Fruit fly (Drosophila melanogaster) whole organism, embryonic: ENCODE measurements around the gene mRpS2.

Source experiments
- Ada2b ChIP-seq: fragments of 200-800 bp; sonication (Bioruptor generic); IDR thresholded peaks from 2 replicates; pipeline ENCODE4 v1.3.6; 2022; ENCODE audit warnings: missing biosample characterization, missing genetic modification characterization
- Atf-2 ChIP-seq: fragments of 200-800 bp; sonication (Bioruptor generic); optimal IDR thresholded peaks from 2 replicates; lab custom pipeline; 2016; ENCODE audit warnings: missing biosample characterization, missing genetic modification characterization
- CG10274 ChIP-seq: fragments of 200-800 bp; sonication (Bioruptor generic); optimal IDR thresholded peaks from 3 replicates; lab custom pipeline; 2017; ENCODE audit warnings: missing biosample characterization, mild to moderate bottlenecking, missing genetic modification characterization
- CG11456 ChIP-seq: fragments of 200-800 bp; sonication (Bioruptor generic); IDR thresholded peaks from 3 replicates; pipeline ENCODE4 v1.3.6; 2022; ENCODE audit warnings: missing biosample characterization, missing genetic modification characterization
- CG1233 ChIP-seq: fragments of 200-800 bp; sonication (Bioruptor generic); optimal IDR thresholded peaks from 4 replicates; lab custom pipeline; 2018; ENCODE audit warnings: missing biosample characterization, mild to moderate bottlenecking, missing genetic modification characterization
- CG12942 ChIP-seq: fragments of 200-800 bp; sonication (Bioruptor generic); optimal IDR thresholded peaks from 3 replicates; lab custom pipeline; 2016; ENCODE audit warnings: missing biosample characterization, missing genetic modification characterization
- CG1602 ChIP-seq: fragments of 200-800 bp; sonication (Bioruptor generic); optimal IDR thresholded peaks from 3 replicates; lab custom pipeline; 2016; ENCODE audit warnings: missing biosample characterization, missing genetic modification characterization
- CG17361 ChIP-seq: fragments of 200-800 bp; sonication (Bioruptor generic); IDR thresholded peaks from 3 replicates; pipeline ENCODE4 v1.3.6; 2022; ENCODE audit warnings: missing biosample characterization, missing genetic modification characterization
- CG1832 ChIP-seq: fragments of 200-800 bp; sonication (Bioruptor generic); optimal IDR thresholded peaks from 2 replicates; lab custom pipeline; 2017; ENCODE audit warnings: missing biosample characterization, mild to moderate bottlenecking, missing genetic modification characterization, inconsistent platforms
- CG18599 ChIP-seq: fragments of 200-800 bp; sonication (Bioruptor generic); optimal IDR thresholded peaks from 3 replicates; lab custom pipeline; 2017; ENCODE audit warnings: missing biosample characterization, missing genetic modification characterization, mild to moderate bottlenecking, moderate library complexity, missing genetic modification reagents
- CG2712 ChIP-seq: fragments of 200-800 bp; optimal IDR thresholded peaks from 3 replicates; lab custom pipeline; 2019; ENCODE audit warnings: missing biosample characterization, mild to moderate bottlenecking, missing genetic modification characterization, moderate library complexity
- CG32532 ChIP-seq: fragments of 200-800 bp; sonication (Bioruptor generic); IDR thresholded peaks from 2 replicates; pipeline ENCODE4 v1.3.6; 2022; ENCODE audit warnings: missing biosample characterization, missing genetic modification characterization
- CG3847 ChIP-seq: fragments of 200-800 bp; sonication (Bioruptor generic); IDR thresholded peaks from 2 replicates; pipeline ENCODE4 v1.3.6; 2022; ENCODE audit warnings: missing biosample characterization, missing genetic modification characterization
- CG4820 ChIP-seq: fragments of 200-800 bp; sonication (Bioruptor generic); optimal IDR thresholded peaks from 3 replicates; lab custom pipeline; 2016; ENCODE audit warnings: missing biosample characterization, missing genetic modification characterization
- CG5180 ChIP-seq: fragments of 200-800 bp; sonication (Bioruptor generic); optimal IDR thresholded peaks from 3 replicates; lab custom pipeline; 2017; ENCODE audit warnings: missing biosample characterization, missing genetic modification characterization, mild to moderate bottlenecking, moderate library complexity, missing genetic modification reagents
- CG6272 ChIP-seq: fragments of 200-800 bp; sonication (Bioruptor generic); IDR thresholded peaks from 2 replicates; pipeline ENCODE4 v1.3.6; 2022; ENCODE audit warnings: missing biosample characterization, missing genetic modification characterization
- CG7839 ChIP-seq: fragments of 200-800 bp; sonication (Bioruptor generic); optimal IDR thresholded peaks from 3 replicates; lab custom pipeline; 2018; ENCODE audit warnings: missing biosample characterization, mild to moderate bottlenecking, missing genetic modification characterization, moderate library complexity
- CG8388 ChIP-seq: fragments of 200-800 bp; sonication (Bioruptor generic); optimal IDR thresholded peaks from 2 replicates; lab custom pipeline; 2019; ENCODE audit warnings: missing biosample characterization, mild to moderate bottlenecking, missing genetic modification characterization, moderate library complexity
- CG8924 ChIP-seq: fragments of 200-800 bp; optimal IDR thresholded peaks from 3 replicates; lab custom pipeline; 2019; ENCODE audit warnings: missing biosample characterization, mild to moderate bottlenecking, missing genetic modification characterization, moderate library complexity
- Chrac-16 ChIP-seq: fragments of 200-800 bp; sonication (Bioruptor generic); optimal IDR thresholded peaks from 3 replicates; lab custom pipeline; 2016; ENCODE audit warnings: missing biosample characterization, missing genetic modification characterization
- CrebB ChIP-seq: fragments of 200-800 bp; sonication (Bioruptor generic); optimal IDR thresholded peaks from 3 replicates; lab custom pipeline; 2018; ENCODE audit warnings: missing biosample characterization, mild to moderate bottlenecking, missing genetic modification characterization
- Dbx ChIP-seq: fragments of 200-800 bp; sonication (Bioruptor generic); IDR thresholded peaks from 3 replicates; pipeline ENCODE4 v1.3.6; 2022; ENCODE audit warnings: missing biosample characterization, missing genetic modification characterization
- Doc2 ChIP-seq: fragments of 200-800 bp; sonication (Bioruptor generic); IDR thresholded peaks from 2 replicates; pipeline ENCODE4 v1.3.6; 2022; ENCODE audit warnings: missing biosample characterization, missing genetic modification characterization
- Fer3 ChIP-seq: fragments of 200-800 bp; sonication (Bioruptor generic); optimal IDR thresholded peaks from 2 replicates; lab custom pipeline; 2018; ENCODE audit warnings: missing biosample characterization, mild to moderate bottlenecking, missing genetic modification characterization, moderate library complexity
- HmgD ChIP-seq: fragments of 200-800 bp; sonication (Bioruptor generic); optimal IDR thresholded peaks from 3 replicates; lab custom pipeline; 2016; ENCODE audit warnings: missing biosample characterization, missing genetic modification characterization
- Lim3 ChIP-seq: fragments of 200-800 bp; sonication (Bioruptor generic); IDR thresholded peaks from 2 replicates; pipeline ENCODE4 v1.3.6; 2022; ENCODE audit warnings: missing biosample characterization, missing genetic modification characterization
- MBD-R2 ChIP-seq: fragments of 200-800 bp; sonication (Bioruptor generic); IDR thresholded peaks from 2 replicates; pipeline ENCODE4 v1.3.6; 2022; ENCODE audit warnings: missing biosample characterization, missing genetic modification characterization
- Mrtf ChIP-seq: fragments of 200-800 bp; sonication (Bioruptor generic); IDR thresholded peaks from 3 replicates; pipeline ENCODE4 v1.3.6; 2022; ENCODE audit warnings: missing biosample characterization, missing genetic modification characterization
- Oaz ChIP-seq: fragments of 200-800 bp; sonication (Bioruptor generic); IDR thresholded peaks from 2 replicates; pipeline ENCODE4 v1.3.6; 2022; ENCODE audit warnings: missing biosample characterization, missing genetic modification characterization
- Oli ChIP-seq: fragments of 200-800 bp; sonication (Bioruptor generic); optimal IDR thresholded peaks from 2 replicates; lab custom pipeline; 2018; ENCODE audit warnings: missing biosample characterization, mild to moderate bottlenecking, missing genetic modification characterization, moderate library complexity
- Pdp1 ChIP-seq, 2 experiments: fragments of 200-800 bp; sonication (Bioruptor generic); optimal IDR thresholded peaks; 3 replicates each; lab custom pipeline; 2016; ENCODE audit warnings: missing biosample characterization in 2 of 2, missing genetic modification characterization in 2 of 2, mild to moderate bottlenecking in 1 of 2, moderate library complexity in 1 of 2
- Ptx1 ChIP-seq: fragments of 200-800 bp; sonication (Bioruptor generic); IDR thresholded peaks from 2 replicates; pipeline ENCODE4 v1.3.6; 2022; ENCODE audit warnings: missing biosample characterization, missing genetic modification characterization
- Side ChIP-seq: fragments of 200-800 bp; sonication (Bioruptor generic); optimal IDR thresholded peaks from 2 replicates; lab custom pipeline; 2016; ENCODE audit warnings: missing biosample characterization, missing genetic modification characterization
- Xbp1 ChIP-seq: fragments of 200-800 bp; sonication (Bioruptor generic); optimal IDR thresholded peaks from 3 replicates; lab custom pipeline; 2016; ENCODE audit warnings: missing biosample characterization, mild to moderate bottlenecking, missing genetic modification characterization
- ap ChIP-seq: fragments of 200-800 bp; sonication (Bioruptor generic); IDR thresholded peaks from 2 replicates; pipeline ENCODE4 v1.3.6; 2022; ENCODE audit warnings: missing biosample characterization, missing genetic modification characterization
- crc ChIP-seq: fragments of 200-800 bp; sonication (Bioruptor generic); optimal IDR thresholded peaks from 2 replicates; lab custom pipeline; 2016; ENCODE audit warnings: missing biosample characterization, missing genetic modification characterization
- ems ChIP-seq: fragments of 200-800 bp; sonication (Bioruptor generic); optimal IDR thresholded peaks from 3 replicates; lab custom pipeline; 2016; ENCODE audit warnings: missing biosample characterization, missing genetic modification characterization
- grau ChIP-seq: fragments of 200-800 bp; optimal IDR thresholded peaks from 3 replicates; lab custom pipeline; 2019; ENCODE audit warnings: missing biosample characterization, mild to moderate bottlenecking, missing genetic modification characterization, moderate library complexity
- lov ChIP-seq, 2 experiments: fragments of 200-800 bp in 1 of 2; fragments of >200 bp in 1 of 2; sonication (Bioruptor generic) in 1 of 2; IDR thresholded peaks in 1 of 2; optimal IDR thresholded peaks in 1 of 2; 2 replicates in 1 of 2; 3 replicates in 1 of 2; pipeline versions ENCODE4 v1.3.6 to Lab custom; 2017 to 2022; ENCODE audit warnings: missing biosample characterization in 1 of 2, missing genetic modification characterization in 1 of 2
- nmo ChIP-seq: fragments of 200-800 bp; sonication (Bioruptor generic); optimal IDR thresholded peaks from 2 replicates; lab custom pipeline; 2018; ENCODE audit warnings: missing biosample characterization, mild to moderate bottlenecking, missing genetic modification characterization, moderate library complexity
- run ChIP-seq: fragments of 200-800 bp; sonication (Bioruptor generic); optimal IDR thresholded peaks from 3 replicates; lab custom pipeline; 2018; ENCODE audit warnings: missing biosample characterization, mild to moderate bottlenecking, missing genetic modification characterization
- sim ChIP-seq: fragments of 200-800 bp; sonication (Bioruptor generic); IDR thresholded peaks from 2 replicates; pipeline ENCODE4 v1.3.6; 2022; ENCODE audit warnings: missing biosample characterization, missing genetic modification characterization
- sob ChIP-seq: fragments of 200-800 bp; sonication (Bioruptor generic); IDR thresholded peaks from 2 replicates; pipeline ENCODE4 v1.3.6; 2022; ENCODE audit warnings: missing biosample characterization, missing genetic modification characterization
- sqz ChIP-seq: fragments of 200-800 bp; sonication (Bioruptor generic); optimal IDR thresholded peaks from 3 replicates; lab custom pipeline; 2018; ENCODE audit warnings: missing biosample characterization, mild to moderate bottlenecking, missing genetic modification characterization
- trh ChIP-seq: fragments of 200-800 bp; sonication (Bioruptor generic); optimal IDR thresholded peaks from 2 replicates; lab custom pipeline; 2016; ENCODE audit warnings: missing biosample characterization, missing genetic modification characterization
- unpg ChIP-seq: fragments of 200-800 bp; sonication (Bioruptor generic); optimal IDR thresholded peaks from 3 replicates; lab custom pipeline; 2018; ENCODE audit warnings: missing biosample characterization, mild to moderate bottlenecking, missing genetic modification characterization, moderate library complexity
- vnd ChIP-seq: fragments of 200-800 bp; sonication (Bioruptor generic); IDR thresholded peaks from 3 replicates; pipeline ENCODE4 v1.3.6; 2022; ENCODE audit warnings: missing biosample characterization, missing genetic modification characterization; ENCODE audit not compliant: partially characterized antibody
- vvl ChIP-seq: fragments of 200-800 bp; sonication (Bioruptor generic); IDR thresholded peaks from 2 replicates; pipeline ENCODE4 v1.3.6; 2022; ENCODE audit warnings: missing biosample characterization, missing genetic modification characterization

Gene mRpS2

DNA sequence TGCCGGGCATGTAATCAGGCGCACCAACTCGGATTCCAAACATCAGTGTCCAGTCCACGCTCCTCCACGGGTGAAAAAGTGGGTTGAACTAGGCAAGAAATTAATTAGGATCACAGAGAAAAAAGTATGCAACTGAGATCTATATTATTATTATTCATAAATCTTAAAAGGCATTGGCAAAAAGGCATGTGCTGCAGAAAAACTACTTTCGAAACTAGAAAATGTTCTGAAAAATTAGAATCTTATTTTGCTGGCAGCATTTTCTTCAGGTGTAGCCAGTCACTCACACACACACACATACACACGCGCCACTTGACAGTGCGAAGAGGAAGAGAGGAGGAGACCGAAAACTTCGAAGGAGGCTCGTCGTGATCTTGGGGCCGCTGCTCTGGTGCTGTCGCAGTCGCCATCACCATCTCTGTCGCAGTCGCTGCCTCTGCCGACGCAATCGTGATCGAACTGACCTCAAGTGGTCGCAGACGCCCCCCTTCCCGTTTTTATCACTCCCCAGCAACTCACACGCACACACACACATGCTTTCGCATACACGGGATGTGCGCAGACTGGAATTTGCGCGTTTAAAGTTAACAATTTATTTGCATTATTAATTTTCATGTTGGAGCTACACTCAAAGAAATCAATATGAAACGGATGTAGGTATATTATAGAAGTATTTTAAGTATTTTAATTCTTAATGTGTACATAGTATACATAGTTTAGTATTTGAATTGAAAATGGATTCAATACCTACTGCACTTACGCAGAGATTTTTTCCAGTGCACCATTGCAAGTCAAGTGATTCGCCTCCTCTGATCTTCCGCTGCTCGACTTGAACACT is 37.4 kb upstream of the mRpS2 start (continued):
- TF ChIP-seq CG1832, result no peak
- peak; percentile 68 for TF ChIP-seq sob
- TF ChIP-seq CG18599, result peak; percentile 45
- peak; percentile 14 for TF ChIP-seq CG10274
- peak; percentile 38 for TF ChIP-seq trh (GFP tag; lab: Kevin White, UChicago)
- TF ChIP-seq HmgD (GFP tag; lab: Kevin White, UChicago), result no peak
- no peak for TF ChIP-seq lov (optimal IDR thresholded peaks at IDR 0.05; lab: Kevin White, UChicago)
- peak; percentile 54; the same call in 1 of the 3 replicates for TF ChIP-seq lov (GFP tag; IDR thresholded peaks at IDR 0.05; lab: Robert Waterston, UW)
- TF ChIP-seq nmo (GFP tag; lab: Kevin White, UChicago), result peak; percentile 55
- peak; percentile 24 for TF ChIP-seq CG1602 (GFP tag; lab: Kevin White, UChicago)
- TF ChIP-seq MBD-R2 (GFP tag; lab: Robert Waterston, UW), result 0 out of 2 replicates have a peak, but pooled peaks have one; percentile 9
- TF ChIP-seq Xbp1 (GFP tag; lab: Kevin White, UChicago), result peak; percentile 56
- TF ChIP-seq Oaz, result 0 out of 2 replicates have a peak, but pooled peaks have one; percentile 15
- peak; percentile 42; the same call in 1 of the 2 replicates for TF ChIP-seq Doc2
- no peak for TF ChIP-seq ems (GFP tag; lab: Kevin White, UChicago)
- TF ChIP-seq Atf-2 (GFP tag; lab: Kevin White, UChicago), result peak; percentile 7
- peak; percentile 36 for TF ChIP-seq CG4820 (GFP tag; lab: Kevin White, UChicago)
- TF ChIP-seq CG8924 (tag; lab: Kevin White, UChicago), result peak; percentile 11
- TF ChIP-seq Chrac-16 (GFP tag; lab: Kevin White, UChicago), result peak; percentile 69
- TF ChIP-seq Side, result no peak
- no peak for TF ChIP-seq crc
- TF ChIP-seq CG11456 (GFP tag; lab: Robert Waterston, UW), result peak; percentile 83; the same call in 2 of the 3 replicates
- TF ChIP-seq run (tag; lab: Kevin White, UChicago), result peak; percentile 23
- TF ChIP-seq vvl (GFP tag; lab: Robert Waterston, UW), result peak; percentile 80
- TF ChIP-seq Ptx1 (GFP tag; lab: Robert Waterston, UW), result peak; percentile 80
- TF ChIP-seq sim (GFP tag; lab: Robert Waterston, UW), result no peak
- TF ChIP-seq vnd (GFP tag; lab: Robert Waterston, UW), result no peak
- peak; percentile 17 for TF ChIP-seq CG12942 (GFP tag; lab: Kevin White, UChicago)
- peak; percentile 31; the same call in 1 of the 2 replicates for TF ChIP-seq ap (GFP tag; lab: Robert Waterston, UW)
- peak; percentile 62 for TF ChIP-seq Fer3 (tag; lab: Kevin White, UChicago)
- peak; percentile 70 for TF ChIP-seq Oli
- peak; percentile 38; the same call in 1 of the 2 replicates for TF ChIP-seq CG6272 (GFP tag; lab: Robert Waterston, UW)
- peak; percentile 62 for TF ChIP-seq CG7839 (tag; lab: Kevin White, UChicago)
- TF ChIP-seq CG8388 (GFP tag; lab: Kevin White, UChicago), result peak; percentile 50
- TF ChIP-seq Pdp1 (GFP tag; optimal IDR thresholded peaks at IDR 0.05; lab: Kevin White, UChicago), result peak; percentile 0 to 23
- TF ChIP-seq CrebB (tag; lab: Kevin White, UChicago), result peak; percentile 27
- TF ChIP-seq sqz (GFP tag; lab: Kevin White, UChicago), result no peak
- peak; percentile 62 for TF ChIP-seq grau (tag; lab: Kevin White, UChicago)
- TF ChIP-seq CG17361 (GFP tag; lab: Robert Waterston, UW), result peak; percentile 57; the same call in 1 of the 3 replicates
- peak; percentile 59; the same call in 2 of the 3 replicates for TF ChIP-seq Mrtf (GFP tag; lab: Robert Waterston, UW)
- TF ChIP-seq Lim3, result no peak
- peak; percentile 68 for TF ChIP-seq CG2712 (tag; lab: Kevin White, UChicago)
- TF ChIP-seq Dbx (GFP tag; lab: Robert Waterston, UW), result no peak
- peak; percentile 78 for TF ChIP-seq unpg (GFP tag; lab: Kevin White, UChicago)
- peak; percentile 56 for TF ChIP-seq CG3847
- TF ChIP-seq CG32532 (GFP tag; lab: Robert Waterston, UW), result peak; percentile 79
- TF ChIP-seq Ada2b, result peak; percentile 73
- peak; percentile 26 for TF ChIP-seq CG1233 (GFP tag; lab: Kevin White, UChicago)
- TF ChIP-seq CG5180 (GFP tag; lab: Kevin White, UChicago), result peak; percentile 10
